Worm (Caenorhabditis elegans): Measurements from ENCODE around the gene M04B2.7.

- TF ChIP-seq nhr-48 (tag; optimal IDR thresholded peaks at IDR 0.05) (no peak), egl-27 (tag; optimal IDR thresholded peaks at IDR 0.05) (no peak)
Measured at ce11 chrIV:11565022-11565421, 16.5 kb upstream of the M04B2.7 start.
